Worm (Caenorhabditis elegans): ENCODE data around the gene K10D2.8.

Gene K10D2.8

DNA sequence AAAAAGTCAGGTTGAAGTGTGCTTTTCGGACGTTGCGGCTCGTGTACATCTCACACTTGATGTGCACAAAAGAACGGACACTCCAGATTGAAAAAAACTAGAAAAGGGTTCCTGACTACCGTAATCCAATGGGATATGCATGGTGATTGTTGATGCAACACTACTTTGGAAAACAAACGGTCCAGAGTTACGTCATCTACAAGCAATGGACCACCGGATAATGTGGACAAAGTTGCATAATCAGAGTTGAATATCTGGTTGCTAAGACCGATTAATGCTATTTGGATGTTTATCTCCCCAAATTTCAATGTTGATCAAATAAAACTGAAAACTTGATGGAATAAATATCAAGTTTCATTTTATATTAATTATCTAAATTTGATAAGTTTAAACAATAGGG is 38.5 kb upstream of the K10D2.8 start:
- TF ChIP-seq nhr-90 (tag; optimal IDR thresholded peaks at IDR 0.05) (no peak), hmg-1.2 (GFP tag; IDR thresholded peaks at IDR 0.05) (no peak), Y67H2A.10 (GFP tag; conservative IDR thresholded peaks at IDR 0.05) (no peak), chd-7 (tag; optimal IDR thresholded peaks at IDR 0.05) (no peak), egl-18 (GFP tag; IDR thresholded peaks at IDR 0.05) (no peak), efl-1 (GFP tag; optimal IDR thresholded peaks at IDR 0.05) (no peak), lin-26 (GFP tag; IDR thresholded peaks at IDR 0.05) (no peak), nhr-80 (tag; optimal IDR thresholded peaks at IDR 0.05) (no peak), zfh-2 (GFP tag; conservative IDR thresholded peaks at IDR 0.05) (no peak), rec-8 (tag; optimal IDR thresholded peaks at IDR 0.05) (no peak), ekl-4 (GFP tag; IDR thresholded peaks at IDR 0.05) (no peak), nfyb-1 (GFP tag; IDR thresholded peaks at IDR 0.05) (no peak), atf-7 (tag; optimal IDR thresholded peaks at IDR 0.05) (no peak), lsy-27 (tag; optimal IDR thresholded peaks at IDR 0.05; ENCODE audit: borderline replicate concordance, insufficient read depth) (no peak), K11D2.4 (GFP tag; IDR thresholded peaks at IDR 0.05) (no peak), tbx-9 (tag; optimal IDR thresholded peaks at IDR 0.05; ENCODE audit: borderline replicate concordance) (no peak), ztf-3 (GFP tag; optimal IDR thresholded peaks at IDR 0.05) (no peak), madf-10 (tag; optimal IDR thresholded peaks at IDR 0.05) (no peak), F33H1.4 (GFP tag; IDR thresholded peaks at IDR 0.05) (no peak), attf-3 (GFP tag; conservative IDR thresholded peaks at IDR 0.05) (no peak)

DNA sequence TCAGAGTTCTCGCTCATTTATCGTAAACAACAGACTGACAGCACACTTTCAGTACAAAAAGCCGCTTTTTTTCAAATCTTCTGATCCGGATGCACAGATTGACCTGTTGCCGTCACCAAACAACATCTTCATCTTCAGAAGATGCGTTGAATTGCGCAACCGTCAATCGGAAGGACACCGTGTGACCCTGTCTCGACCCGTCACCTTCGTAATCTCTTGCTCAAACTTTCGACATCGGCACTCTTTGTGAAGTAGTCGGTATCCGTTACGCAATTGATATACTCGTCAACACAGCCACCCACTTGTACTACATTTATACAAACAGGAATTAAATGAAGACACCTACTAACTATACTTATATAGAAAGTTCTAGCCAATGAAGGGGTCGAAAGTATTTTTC is 37.5 kb upstream of the K10D2.8 start:
- TF ChIP-seq lsy-27 (tag; optimal IDR thresholded peaks at IDR 0.05; ENCODE audit: borderline replicate concordance, insufficient read depth), result no peak
- TF ChIP-seq unc-62 (GFP tag; optimal IDR thresholded peaks at IDR 0.05), result peak; percentile 4
- TF ChIP-seq snpc-3.4 (tag; optimal IDR thresholded peaks at IDR 0.05), result no peak

DNA sequence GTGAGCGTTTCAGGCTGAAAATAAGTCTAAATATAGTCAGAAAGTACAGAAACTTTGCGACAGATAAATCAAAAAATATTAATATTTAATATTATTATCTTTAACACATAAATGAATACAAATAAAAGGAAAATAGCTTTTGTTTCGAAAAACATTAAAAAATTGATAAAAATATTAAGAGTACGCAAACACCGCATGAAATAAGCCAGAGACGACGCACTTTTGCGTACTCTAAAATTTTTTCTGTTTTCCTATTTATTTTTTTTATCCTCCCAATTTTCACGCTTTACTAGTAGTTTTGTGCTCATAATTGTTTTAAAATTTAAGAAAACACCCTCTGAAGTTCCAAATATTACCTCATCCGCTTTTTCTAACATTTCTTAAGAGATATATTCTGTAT is 35.4 kb upstream of the K10D2.8 start, which contains the start of the genes rbm-42 and grwd-1:
Gene rbm-42 (minus strand): TSS at position 93 of the 400 bp plus-strand sequence.
Gene grwd-1 (plus strand): TSS at position 328 of the 400 bp plus-strand sequence.
- TF ChIP-seq ceh-40 (GFP tag; IDR thresholded peaks at IDR 0.05) (no peak), snpc-4 (GFP tag; optimal IDR thresholded peaks at IDR 0.05) (peak; percentile 58), snpc-4 (tag; optimal IDR thresholded peaks at IDR 0.05) (no peak), attf-5 (GFP tag; optimal IDR thresholded peaks at IDR 0.05) (peak; percentile 42)

DNA sequence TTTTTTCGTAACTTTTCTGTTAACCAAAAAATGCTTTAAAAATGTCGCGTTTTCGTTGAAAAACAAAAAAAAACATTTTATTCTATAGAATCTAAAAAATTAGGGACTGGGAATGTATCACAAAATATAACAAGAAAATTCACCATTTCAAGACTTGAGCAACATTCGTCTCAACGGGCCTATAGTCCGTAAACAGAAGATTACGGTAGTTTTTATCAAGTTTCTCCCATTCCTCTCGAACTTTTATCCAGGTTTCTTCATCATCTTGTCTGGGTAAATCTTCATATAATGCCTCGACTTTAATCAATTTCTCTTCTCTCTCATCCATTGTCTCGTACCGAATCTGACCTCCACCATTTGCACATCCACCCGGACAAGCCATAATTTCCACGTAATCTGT is 33.1 kb upstream of the K10D2.8 start:
- TF ChIP-seq Y67H2A.10 (GFP tag; conservative IDR thresholded peaks at IDR 0.05), result no peak
- peak; percentile 2 for TF ChIP-seq lsl-1 (GFP tag; optimal IDR thresholded peaks at IDR 0.05)
- TF ChIP-seq Y53G8AR.9 (GFP tag; conservative IDR thresholded peaks at IDR 0.05), result peak; percentile 54; the same call in 1 of the 2 replicates
- TF ChIP-seq Y79H2A.3 (GFP tag; conservative IDR thresholded peaks at IDR 0.05), result 0 out of 2 replicates have a peak, but pooled peaks have one; percentile 31
- TF ChIP-seq Y56A3A.18 (GFP tag; IDR thresholded peaks at IDR 0.05), result 0 out of 2 replicates have a peak, but pooled peaks have one; percentile 41
- TF ChIP-seq madf-3 (GFP tag; IDR thresholded peaks at IDR 0.05), result no peak
- peak; percentile 57 for TF ChIP-seq F49E8.2 (tag; optimal IDR thresholded peaks at IDR 0.05; ENCODE audit: insufficient read depth)

DNA sequence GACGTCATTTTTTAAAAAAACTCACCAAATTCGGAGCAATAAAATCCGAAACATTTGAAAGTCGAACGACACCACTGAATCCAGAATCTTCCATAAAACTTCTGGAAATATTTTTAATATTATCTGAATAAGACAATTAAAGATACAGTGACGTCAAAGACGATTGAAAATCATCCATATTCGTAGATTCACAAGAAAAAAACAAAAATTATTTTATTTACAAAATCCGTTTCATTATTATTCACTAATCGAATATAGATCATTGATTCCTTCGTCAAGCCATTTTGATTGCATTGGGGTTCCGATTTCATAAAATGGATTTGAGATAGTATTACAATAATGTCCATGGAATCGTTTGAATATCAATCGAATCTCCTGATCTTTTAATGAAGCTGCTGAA is 29.9 kb upstream of the K10D2.8 start, which contains the start of gene oxy-4:
Gene oxy-4 (minus strand): TSS at position 101 of the 400 bp plus-strand sequence.
- no peak for TF ChIP-seq nhr-27 (tag; optimal IDR thresholded peaks at IDR 0.05)
- TF ChIP-seq Y53G8AR.9 (GFP tag; conservative IDR thresholded peaks at IDR 0.05), result no peak
- no peak for TF ChIP-seq nfya-2 (GFP tag; IDR thresholded peaks at IDR 0.05)
- TF ChIP-seq ccch-3 (GFP tag; optimal IDR thresholded peaks at IDR 0.05), result no peak
- no peak for TF ChIP-seq F39B2.1 (GFP tag; IDR thresholded peaks at IDR 0.05)
- TF ChIP-seq F37B4.10 (GFP tag; IDR thresholded peaks at IDR 0.05), result no peak
- no peak for TF ChIP-seq dox-1 (GFP tag; IDR thresholded peaks at IDR 0.05)
- no peak for TF ChIP-seq rcor-1 (GFP tag; IDR thresholded peaks at IDR 0.05)
- TF ChIP-seq ceh-100 (GFP tag; IDR thresholded peaks at IDR 0.05), result no peak
- no peak for TF ChIP-seq unc-62 (GFP tag; optimal IDR thresholded peaks at IDR 0.05)
